Worm (Caenorhabditis elegans): ENCODE measurements around the gene igdb-1.
"Not testable (repeated sequence)": the region's sequence is repeated elsewhere in the genome, so short reads cannot be mapped to it uniquely, and the experiment has no call there.

The igdb-1 gene

DNA sequence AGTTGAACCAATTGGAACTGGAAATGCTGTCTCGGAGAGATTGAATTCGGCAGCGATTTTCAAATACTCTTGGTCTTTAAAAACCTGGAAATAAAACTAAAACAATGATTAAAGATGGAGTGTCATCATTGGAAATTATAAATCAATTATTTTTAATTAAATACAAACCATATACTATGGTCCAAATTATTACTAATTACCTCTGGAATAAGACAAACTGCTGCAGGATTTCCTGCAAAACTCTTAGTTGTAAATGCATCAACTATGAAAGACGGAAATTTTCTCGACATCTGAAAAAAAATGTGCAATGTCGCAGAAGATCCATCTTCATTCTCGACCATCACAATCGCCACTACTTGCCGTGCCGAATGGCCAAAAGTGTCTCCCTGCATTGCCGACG is at the start of gene igdb-1:
Gene igdb-1, plus strand, starts transcription at position 301 of the 400 bp plus-strand sequence.
- not testable (repeated sequence) for TF ChIP-seq hlh-1 (tag; optimal IDR thresholded peaks at IDR 0.05); lin-13 (tag; optimal IDR thresholded peaks at IDR 0.05); tbx-8 (GFP tag; optimal IDR thresholded peaks at IDR 0.05)

- TF ChIP-seq zip-8 (tag; optimal IDR thresholded peaks at IDR 0.05), result no peak
- TF ChIP-seq drap-1 (GFP tag; optimal IDR thresholded peaks at IDR 0.05), result no peak
- TF ChIP-seq ztf-11 (tag; optimal IDR thresholded peaks at IDR 0.05), result no peak
- TF ChIP-seq snpc-4 (tag; optimal IDR thresholded peaks at IDR 0.05), result no peak
- no peak for TF ChIP-seq bed-3 (GFP tag; optimal IDR thresholded peaks at IDR 0.05)
- no peak for TF ChIP-seq mab-5 (tag; optimal IDR thresholded peaks at IDR 0.05)
- TF ChIP-seq nhr-76 (tag; optimal IDR thresholded peaks at IDR 0.05), result no peak
- no peak for TF ChIP-seq flh-1 (GFP tag; optimal IDR thresholded peaks at IDR 0.05)
- no peak for TF ChIP-seq nhr-237 (tag; optimal IDR thresholded peaks at IDR 0.05)
- no peak for TF ChIP-seq nhr-12 (tag; optimal IDR thresholded peaks at IDR 0.05)
- TF ChIP-seq unc-62 (GFP tag; optimal IDR thresholded peaks at IDR 0.05), result no peak
- TF ChIP-seq pha-4 (tag; optimal IDR thresholded peaks at IDR 0.05), result no peak
Measured at ce11 chrIV:12429504-12429903, 49.3 kb upstream of the igdb-1 start.

DNA sequence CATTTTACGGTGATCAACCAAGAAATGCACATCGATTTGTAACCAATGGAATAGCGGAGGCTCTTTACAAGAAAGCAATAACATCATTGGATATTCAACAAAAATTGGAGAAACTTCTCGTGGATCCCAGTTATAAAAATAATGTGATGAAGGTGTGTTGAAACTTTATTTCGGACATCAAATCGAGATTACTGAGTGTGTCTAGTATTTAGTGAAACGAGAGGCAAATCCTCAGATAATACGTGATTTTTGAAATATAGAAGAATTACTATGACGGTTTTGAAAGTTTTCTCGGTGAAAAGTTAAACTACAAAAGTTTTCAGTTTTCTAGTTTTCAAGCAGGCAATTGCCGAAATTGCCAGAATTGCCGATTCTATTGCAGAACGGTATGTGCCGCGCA is 47.1 kb upstream of the igdb-1 start:
- TF ChIP-seq elt-1 (tag; optimal IDR thresholded peaks at IDR 0.05; ENCODE audit: borderline replicate concordance, insufficient read depth) (no peak), unc-62 (GFP tag; optimal IDR thresholded peaks at IDR 0.05) (no peak), lsy-2 (tag; optimal IDR thresholded peaks at IDR 0.05) (no peak), lin-13 (tag; optimal IDR thresholded peaks at IDR 0.05) (no peak), nhr-76 (tag; optimal IDR thresholded peaks at IDR 0.05) (no peak), ceh-83 (GFP tag; optimal IDR thresholded peaks at IDR 0.05) (no peak), zip-8 (tag; optimal IDR thresholded peaks at IDR 0.05) (no peak), lin-32 (GFP tag; optimal IDR thresholded peaks at IDR 0.05) (no peak), mep-1 (tag; optimal IDR thresholded peaks at IDR 0.05) (no peak), nhr-2 (tag; optimal IDR thresholded peaks at IDR 0.05) (no peak), cnd-1 (tag; optimal IDR thresholded peaks at IDR 0.05) (no peak), nhr-12 (tag; optimal IDR thresholded peaks at IDR 0.05) (no peak), ceh-43 (GFP tag; optimal IDR thresholded peaks at IDR 0.05) (no peak), sptf-1 (tag; optimal IDR thresholded peaks at IDR 0.05) (no peak), flh-1 (GFP tag; optimal IDR thresholded peaks at IDR 0.05) (no peak), mls-2 (tag; optimal IDR thresholded peaks at IDR 0.05) (no peak), ceh-39 (tag; optimal IDR thresholded peaks at IDR 0.05) (no peak), blmp-1 (tag; optimal IDR thresholded peaks at IDR 0.05) (no peak), pha-4 (tag; optimal IDR thresholded peaks at IDR 0.05) (no peak), snpc-4 (tag; optimal IDR thresholded peaks at IDR 0.05) (no peak)

DNA sequence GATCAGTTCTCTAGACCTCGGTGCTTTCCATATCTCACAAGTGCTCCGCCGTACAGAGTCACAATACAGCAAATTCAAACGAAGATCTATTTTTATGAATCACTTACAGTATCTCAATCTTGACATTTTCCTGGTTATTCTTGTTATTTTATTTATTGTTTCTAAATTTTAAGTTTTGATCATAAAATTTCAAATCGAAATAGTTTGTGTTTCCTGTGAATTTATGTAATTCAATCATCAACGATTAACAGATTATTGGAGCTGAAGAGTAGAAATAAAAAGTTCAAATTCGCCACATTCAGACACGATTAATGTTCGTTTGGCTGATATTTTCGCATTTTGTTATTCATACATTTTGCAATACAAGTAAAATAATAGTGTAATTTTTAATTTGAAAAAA is 46.5 kb upstream of the igdb-1 start, which contains the start of gene clec-184:
Gene clec-184, plus strand, starts transcription at position 301 of the 400 bp plus-strand sequence.
- TF ChIP-seq unc-62 (GFP tag; optimal IDR thresholded peaks at IDR 0.05) (no peak), ceh-39 (tag; optimal IDR thresholded peaks at IDR 0.05) (no peak), sptf-1 (tag; optimal IDR thresholded peaks at IDR 0.05) (no peak), elt-3 (tag; optimal IDR thresholded peaks at IDR 0.05) (no peak), ham-2 (GFP tag; optimal IDR thresholded peaks at IDR 0.05) (no peak), sem-2 (GFP tag; optimal IDR thresholded peaks at IDR 0.05) (no peak), nhr-2 (tag; optimal IDR thresholded peaks at IDR 0.05) (no peak), nhr-76 (tag; optimal IDR thresholded peaks at IDR 0.05) (no peak), mab-5 (tag; optimal IDR thresholded peaks at IDR 0.05) (no peak), unc-39 (tag; optimal IDR thresholded peaks at IDR 0.05) (no peak)

- TF ChIP-seq lin-32 (GFP tag; optimal IDR thresholded peaks at IDR 0.05), result no peak
- TF ChIP-seq hlh-1 (tag; optimal IDR thresholded peaks at IDR 0.05), result no peak
- no peak for TF ChIP-seq ceh-39 (tag; optimal IDR thresholded peaks at IDR 0.05)
Measured at ce11 chrIV:12435442-12435841, 43.4 kb upstream of the igdb-1 start, which contains the start of gene irg-4. irg-4 (plus strand) TSS chrIV:12435833.

ce11 chrIV:12438359-12438758 is 40.5 kb upstream of the igdb-1 start, which contains the start of gene clec-185:
clec-185 (plus strand) TSS chrIV:12438659.
- no peak for TF ChIP-seq mep-1 (tag; optimal IDR thresholded peaks at IDR 0.05)
- TF ChIP-seq mab-5 (tag; optimal IDR thresholded peaks at IDR 0.05), result no peak
- TF ChIP-seq elt-3 (tag; optimal IDR thresholded peaks at IDR 0.05), result no peak
- TF ChIP-seq blmp-1 (tag; optimal IDR thresholded peaks at IDR 0.05), result no peak
- TF ChIP-seq lin-32 (GFP tag; optimal IDR thresholded peaks at IDR 0.05), result no peak
- TF ChIP-seq nhr-237 (tag; optimal IDR thresholded peaks at IDR 0.05), result no peak
- TF ChIP-seq drap-1 (GFP tag; optimal IDR thresholded peaks at IDR 0.05), result no peak
- no peak for TF ChIP-seq sem-2 (GFP tag; optimal IDR thresholded peaks at IDR 0.05)
- no peak for TF ChIP-seq zip-8 (tag; optimal IDR thresholded peaks at IDR 0.05)
- TF ChIP-seq tbx-8 (GFP tag; optimal IDR thresholded peaks at IDR 0.05), result no peak
- TF ChIP-seq bed-3 (GFP tag; optimal IDR thresholded peaks at IDR 0.05), result no peak
- TF ChIP-seq sptf-1 (tag; optimal IDR thresholded peaks at IDR 0.05), result no peak
- TF ChIP-seq ceh-39 (tag; optimal IDR thresholded peaks at IDR 0.05), result no peak
- no peak for TF ChIP-seq ham-2 (GFP tag; optimal IDR thresholded peaks at IDR 0.05)
- no peak for TF ChIP-seq ceh-83 (GFP tag; optimal IDR thresholded peaks at IDR 0.05)
- no peak for TF ChIP-seq unc-39 (tag; optimal IDR thresholded peaks at IDR 0.05)
- TF ChIP-seq nhr-12 (tag; optimal IDR thresholded peaks at IDR 0.05), result no peak
- TF ChIP-seq unc-62 (GFP tag; optimal IDR thresholded peaks at IDR 0.05), result no peak
- no peak for TF ChIP-seq cnd-1 (tag; optimal IDR thresholded peaks at IDR 0.05)
- no peak for TF ChIP-seq nhr-2 (tag; optimal IDR thresholded peaks at IDR 0.05)
